Worm (Caenorhabditis elegans) whole organism, L1 larva: Measurements from ENCODE around the gene sru-19.

ENCODE experiments used
- alr-1 ChIP-seq: fragments of 200-800 bp; sonication (Bioruptor generic); optimal IDR thresholded peaks from 2 replicates; lab custom pipeline; 2018; ENCODE audit warnings: borderline replicate concordance, mild to moderate bottlenecking, missing genetic modification characterization, missing compliant biosample characterization
- aly-2 ChIP-seq: fragments of 150-350 bp; optimal IDR thresholded peaks from 2 replicates; lab custom pipeline; 2014; ENCODE audit warnings: missing biosample characterization, missing genetic modification characterization
- ceh-8 ChIP-seq: fragments of 200-800 bp; sonication (Bioruptor generic); optimal IDR thresholded peaks from 2 replicates; lab custom pipeline; 2018; ENCODE audit warnings: mild to moderate bottlenecking, missing genetic modification characterization, moderate library complexity, missing compliant biosample characterization
- fkh-10 ChIP-seq: sonication (generic microtip); optimal IDR thresholded peaks from 2 replicates; lab custom pipeline; 2017; ENCODE audit warnings: missing biosample characterization, missing genetic modification reagents, missing genetic modification characterization
- grh-1 ChIP-seq: fragments of 200-800 bp; sonication (Bioruptor generic); IDR thresholded peaks from 2 replicates; pipeline ENCODE4 v1.3.6; 2022; ENCODE audit warnings: missing genetic modification reagents, missing genetic modification characterization, missing compliant biosample characterization
- hpl-2 ChIP-seq: fragments of 150-350 bp; optimal IDR thresholded peaks from 2 replicates; lab custom pipeline; 2014; ENCODE audit warnings: missing biosample characterization, missing genetic modification reagents, missing genetic modification characterization
- isw-1 ChIP-seq: fragments of 200-800 bp; sonication (Bioruptor generic); IDR thresholded peaks from 2 replicates; pipeline ENCODE4 v1.3.6; 2022; ENCODE audit warnings: missing genetic modification characterization, missing compliant biosample characterization
- lin-39 ChIP-seq: fragments of 150-350 bp; optimal IDR thresholded peaks from 2 replicates; lab custom pipeline; 2014; ENCODE audit warnings: missing biosample characterization, missing genetic modification reagents, missing genetic modification characterization
- mab-9 ChIP-seq: fragments of 200-800 bp; sonication (Bioruptor generic); IDR thresholded peaks from 2 replicates; pipeline ENCODE4 v1.3.6; 2022; ENCODE audit warnings: missing genetic modification reagents, missing genetic modification characterization, missing compliant biosample characterization
- nhr-237 ChIP-seq: fragments of 150-350 bp; optimal IDR thresholded peaks from 2 replicates; lab custom pipeline; 2014; ENCODE audit warnings: missing biosample characterization, missing genetic modification characterization
- nhr-71 ChIP-seq: sonication (generic microtip); optimal IDR thresholded peaks from 2 replicates; lab custom pipeline; 2016; ENCODE audit warnings: mild to moderate bottlenecking, missing genetic modification characterization, moderate library complexity, missing compliant biosample characterization
- nhr-84 ChIP-seq: sonication (generic microtip); optimal IDR thresholded peaks from 2 replicates; lab custom pipeline; 2017; ENCODE audit warnings: missing biosample characterization, missing genetic modification characterization
- nhr-85 ChIP-seq: sonication (generic microtip); peaks from one replicate; lab custom pipeline; 2016; ENCODE audit warnings: missing genetic modification characterization, inconsistent platforms, missing compliant biosample characterization
- pag-3 ChIP-seq: sonication (generic microtip); optimal IDR thresholded peaks from 2 replicates; lab custom pipeline; 2017; ENCODE audit warnings: missing genetic modification characterization, mild to moderate bottlenecking, missing compliant biosample characterization, antibody characterized with exemption, borderline replicate concordance; ENCODE audit not compliant: insufficient read depth
- pqm-1 ChIP-seq: sonication (generic microtip); optimal IDR thresholded peaks from 3 replicates; lab custom pipeline; 2017; ENCODE audit warnings: missing biosample characterization, missing genetic modification characterization
- rnt-1 ChIP-seq: sonication (generic microtip); optimal IDR thresholded peaks from 2 replicates; lab custom pipeline; 2016; ENCODE audit warnings: mild to moderate bottlenecking, missing genetic modification characterization, moderate library complexity, missing compliant biosample characterization
- skn-1 ChIP-seq: fragments of 150-350 bp; optimal IDR thresholded peaks from 2 replicates; lab custom pipeline; 2014; ENCODE audit warnings: missing biosample characterization, missing genetic modification characterization
- snu-23 ChIP-seq: sonication (generic microtip); optimal IDR thresholded peaks from 2 replicates; lab custom pipeline; 2016; ENCODE audit warnings: missing genetic modification characterization, missing compliant biosample characterization
- sptf-1 ChIP-seq: fragments of 150-350 bp; optimal IDR thresholded peaks from 2 replicates; lab custom pipeline; 2014; ENCODE audit warnings: missing biosample characterization, missing genetic modification characterization
- unc-62 ChIP-seq: fragments of 150-350 bp; optimal IDR thresholded peaks from 2 replicates; lab custom pipeline; 2014; ENCODE audit warnings: missing biosample characterization, missing genetic modification reagents, missing genetic modification characterization

Gene sru-19

ce11 chrIV:12545902-12546301 is 47.6 kb downstream of the sru-19 start:
- TF ChIP-seq hpl-2 (GFP tag; lab: Kevin White, UChicago) (no peak), nhr-84 (tag; lab: Kevin White, UChicago) (no peak), aly-2 (tag; lab: Kevin White, UChicago) (no peak), fkh-10 (GFP tag; lab: Kevin White, UChicago) (no peak), skn-1 (tag; lab: Kevin White, UChicago) (no peak)

ce11 chrIV:12547824-12548223 is 49.5 kb downstream of the sru-19 start, which contains the start of gene ipmk-1:
Gene ipmk-1 (plus strand): TSS chrIV:12548124.
- TF ChIP-seq isw-1 (GFP tag; lab: Robert Waterston, UW), result no peak
- TF ChIP-seq nhr-85, result no peak
- TF ChIP-seq snu-23, result no peak
- TF ChIP-seq, all 84 proteins: peak for 0

ce11 chrIV:12549014-12549413 is 50.7 kb downstream of the sru-19 start:
- TF ChIP-seq nhr-71 (tag; lab: Kevin White, UChicago), result no peak
- TF ChIP-seq pag-3 (tag; lab: Kevin White, UChicago), result no peak
- TF ChIP-seq grh-1 (GFP tag; lab: Robert Waterston, UW), result no peak
- no peak for TF ChIP-seq rnt-1 (tag; lab: Kevin White, UChicago)
- no peak for TF ChIP-seq alr-1 (tag; lab: Kevin White, UChicago)
- no peak for TF ChIP-seq sptf-1 (tag; lab: Kevin White, UChicago)
- no peak for TF ChIP-seq unc-62
- no peak for TF ChIP-seq ceh-8 (GFP tag; lab: Kevin White, UChicago)
- TF ChIP-seq mab-9 (GFP tag; lab: Robert Waterston, UW), result no peak
- no peak for TF ChIP-seq hpl-2 (GFP tag; lab: Kevin White, UChicago)
- no peak for TF ChIP-seq lin-39 (tag; lab: Kevin White, UChicago)
- TF ChIP-seq pqm-1 (tag; lab: Kevin White, UChicago), result no peak
- TF ChIP-seq nhr-237 (tag; lab: Kevin White, UChicago), result no peak
